Worm (Caenorhabditis elegans): Measurements from ENCODE around the gene ZK177.1.

DNA sequence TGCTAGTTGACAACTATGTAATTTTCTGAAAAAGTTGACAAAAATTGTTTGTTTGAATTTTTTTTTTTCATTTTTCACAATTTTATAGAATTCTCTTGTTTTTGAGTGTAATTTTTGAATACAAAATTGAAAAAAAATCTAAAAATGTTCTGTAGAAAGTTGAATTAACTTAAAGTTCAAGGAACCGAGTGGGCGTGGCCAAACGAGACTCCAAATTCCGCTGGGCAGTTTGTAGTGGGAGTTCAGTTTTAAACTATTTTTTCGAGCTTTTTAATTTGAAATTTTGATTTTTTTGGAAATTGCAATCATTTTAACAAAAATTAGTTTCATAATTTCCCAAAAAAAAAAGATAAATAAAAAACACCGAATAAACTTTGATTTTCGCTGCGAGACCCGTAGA, 9.1 kb downstream of the ZK177.1 start:
- TF ChIP-seq ceh-82 (tag; optimal IDR thresholded peaks at IDR 0.05) (no peak), lin-13 (GFP tag; optimal IDR thresholded peaks at IDR 0.05) (no peak), ama-1 (optimal IDR thresholded peaks at IDR 0.05) (no peak), lin-38 (GFP tag; IDR thresholded peaks at IDR 0.05) (no peak), ZK546.5 (tag; optimal IDR thresholded peaks at IDR 0.05) (no peak), duxl-1 (tag; optimal IDR thresholded peaks at IDR 0.05; ENCODE audit: poor library complexity) (no peak), daf-8 (GFP tag; IDR thresholded peaks at IDR 0.05) (no peak), snpc-4 (tag; optimal IDR thresholded peaks at IDR 0.05) (no peak)
